Worm (Caenorhabditis elegans) whole organism, L2 larva: ENCODE data around the gene sec-61.A.
"Not testable (repeated sequence)": the region's sequence is repeated elsewhere in the genome, so short reads cannot be mapped to it uniquely, and the experiment has no call there.

Source experiments
- F13H6.1 ChIP-seq: sonication (generic microtip); optimal IDR thresholded peaks from 2 replicates; lab custom pipeline; 2016; ENCODE audit warnings: missing genetic modification characterization, missing compliant biosample characterization
- R02D3.7 ChIP-seq: fragments of 150-350 bp; optimal IDR thresholded peaks from 2 replicates; lab custom pipeline; 2014; ENCODE audit warnings: missing biosample characterization, missing genetic modification characterization
- Y55F3AM.14 ChIP-seq: fragments of 200-800 bp; sonication (Bioruptor generic); optimal IDR thresholded peaks from 2 replicates; lab custom pipeline; 2018; ENCODE audit warnings: mild to moderate bottlenecking, missing genetic modification characterization, missing compliant biosample characterization
- ZK546.5 ChIP-seq: sonication (generic microtip); optimal IDR thresholded peaks from 2 replicates; lab custom pipeline; 2017; ENCODE audit warnings: missing biosample characterization, missing genetic modification characterization
- alr-1 ChIP-seq: fragments of 150-350 bp; optimal IDR thresholded peaks from 2 replicates; lab custom pipeline; 2014; ENCODE audit warnings: missing biosample characterization, missing genetic modification characterization
- ama-1 ChIP-seq: fragments of 150-350 bp; optimal IDR thresholded peaks from 2 replicates; lab custom pipeline; 2018; ENCODE audit warnings: inconsistent platforms
- blmp-1 ChIP-seq: sonication (generic microtip); optimal IDR thresholded peaks from 2 replicates; lab custom pipeline; 2017; ENCODE audit warnings: missing genetic modification characterization, mild to moderate bottlenecking, missing compliant biosample characterization, antibody characterized with exemption, moderate library complexity; ENCODE audit not compliant: insufficient read depth
- ceh-16 ChIP-seq: fragments of 150-350 bp; optimal IDR thresholded peaks from 2 replicates; lab custom pipeline; 2014; ENCODE audit warnings: missing biosample characterization, missing genetic modification characterization
- ceh-82 ChIP-seq: fragments of 150-350 bp; optimal IDR thresholded peaks from 2 replicates; lab custom pipeline; 2014; ENCODE audit warnings: missing biosample characterization, missing genetic modification characterization
- crh-2 ChIP-seq: sonication (generic microtip); optimal IDR thresholded peaks from 2 replicates; lab custom pipeline; 2017; ENCODE audit warnings: missing biosample characterization, missing genetic modification characterization
- dmd-4 ChIP-seq: sonication (generic microtip); optimal IDR thresholded peaks from 2 replicates; lab custom pipeline; 2017; ENCODE audit warnings: missing biosample characterization, missing genetic modification characterization
- egl-27 ChIP-seq: sonication (generic microtip); optimal IDR thresholded peaks from 3 replicates; lab custom pipeline; 2017; ENCODE audit warnings: missing biosample characterization, missing genetic modification reagents, missing genetic modification characterization
- elt-1 ChIP-seq: fragments of 150-350 bp; optimal IDR thresholded peaks from 2 replicates; lab custom pipeline; 2014; ENCODE audit warnings: missing biosample characterization, missing genetic modification characterization
- elt-3 ChIP-seq: sonication (generic microtip); optimal IDR thresholded peaks from 2 replicates; lab custom pipeline; 2017; ENCODE audit warnings: missing biosample characterization, missing genetic modification characterization
- fos-1 ChIP-seq: fragments of 150-350 bp; optimal IDR thresholded peaks from 2 replicates; lab custom pipeline; 2014; ENCODE audit warnings: missing biosample characterization, missing genetic modification characterization
- gmeb-1 ChIP-seq: fragments of 150-350 bp; optimal IDR thresholded peaks from 2 replicates; lab custom pipeline; 2014; ENCODE audit warnings: missing biosample characterization, missing genetic modification characterization
- lin-11 ChIP-seq: fragments of 150-350 bp; sonication (generic microtip); optimal IDR thresholded peaks from 2 replicates; lab custom pipeline; 2014; ENCODE audit warnings: missing biosample characterization, missing genetic modification characterization, inconsistent platforms, mixed read lengths
- lin-13 ChIP-seq: fragments of 150-350 bp; optimal IDR thresholded peaks from 2 replicates; lab custom pipeline; 2014; ENCODE audit warnings: missing biosample characterization, missing genetic modification reagents, missing genetic modification characterization
- lin-39 ChIP-seq: fragments of 150-350 bp; optimal IDR thresholded peaks from 2 replicates; lab custom pipeline; 2014; ENCODE audit warnings: missing biosample characterization, missing genetic modification reagents, missing genetic modification characterization
- lsy-2 ChIP-seq, 2 experiments: fragments of 150-350 bp in 1 of 2; sonication (generic microtip) in 1 of 2; optimal IDR thresholded peaks; 2 replicates each; lab custom pipeline; 2014 to 2017; ENCODE audit warnings: missing biosample characterization in 2 of 2, missing genetic modification characterization in 2 of 2
- mab-5 ChIP-seq: fragments of 150-350 bp; optimal IDR thresholded peaks from 2 replicates; lab custom pipeline; 2014; ENCODE audit warnings: missing biosample characterization, missing genetic modification characterization
- mbf-1 ChIP-seq: sonication (generic microtip); optimal IDR thresholded peaks from 2 replicates; lab custom pipeline; 2017; ENCODE audit warnings: missing biosample characterization, missing genetic modification characterization
- mdl-1 ChIP-seq, 2 experiments: fragments of 150-350 bp in 1 of 2; sonication (generic microtip) in 1 of 2; optimal IDR thresholded peaks; 2 replicates each; lab custom pipeline; 2017; ENCODE audit warnings: missing biosample characterization in 2 of 2, missing genetic modification characterization in 2 of 2
- nhr-10 ChIP-seq: sonication (generic microtip); optimal IDR thresholded peaks from 2 replicates; lab custom pipeline; 2017; ENCODE audit warnings: missing biosample characterization, missing genetic modification characterization
- nhr-11 ChIP-seq: fragments of 150-350 bp; optimal IDR thresholded peaks from 2 replicates; lab custom pipeline; 2014; ENCODE audit warnings: missing biosample characterization, missing genetic modification characterization
- nhr-129 ChIP-seq: fragments of 150-350 bp; optimal IDR thresholded peaks from 2 replicates; lab custom pipeline; 2014; ENCODE audit warnings: missing biosample characterization, missing genetic modification characterization
- nhr-21 ChIP-seq: fragments of 150-350 bp; optimal IDR thresholded peaks from 2 replicates; lab custom pipeline; 2014; ENCODE audit warnings: missing biosample characterization, missing genetic modification characterization
- nhr-23 ChIP-seq: fragments of 150-350 bp; optimal IDR thresholded peaks from 2 replicates; lab custom pipeline; 2014; ENCODE audit warnings: missing biosample characterization, missing genetic modification reagents, missing genetic modification characterization
- nhr-237 ChIP-seq: fragments of 150-350 bp; optimal IDR thresholded peaks from 2 replicates; lab custom pipeline; 2014; ENCODE audit warnings: missing biosample characterization, missing genetic modification characterization
- nhr-25 ChIP-seq: fragments of 150-350 bp; sonication (generic microtip); optimal IDR thresholded peaks from 3 replicates; lab custom pipeline; 2014; ENCODE audit warnings: missing biosample characterization, missing genetic modification characterization
- nhr-6 ChIP-seq: fragments of 150-350 bp; optimal IDR thresholded peaks from 2 replicates; lab custom pipeline; 2014; ENCODE audit warnings: missing biosample characterization, missing genetic modification characterization
- nhr-77 ChIP-seq: fragments of 150-350 bp; optimal IDR thresholded peaks from 2 replicates; lab custom pipeline; 2014; ENCODE audit warnings: missing biosample characterization, missing genetic modification characterization
- peb-1 ChIP-seq: fragments of 150-350 bp; optimal IDR thresholded peaks from 2 replicates; lab custom pipeline; 2014; ENCODE audit warnings: missing biosample characterization, missing genetic modification characterization
- skn-1 ChIP-seq: sonication (generic microtip); optimal IDR thresholded peaks from 2 replicates; lab custom pipeline; 2017; ENCODE audit warnings: missing biosample characterization, missing genetic modification characterization
- sma-3 ChIP-seq: sonication (generic microtip); optimal IDR thresholded peaks from 2 replicates; lab custom pipeline; 2016; ENCODE audit warnings: missing genetic modification reagents, missing genetic modification characterization, missing compliant biosample characterization
- sma-9 ChIP-seq, 2 experiments: fragments of 150-350 bp in 1 of 2; sonication (generic microtip) in 1 of 2; optimal IDR thresholded peaks; 2 replicates each; lab custom pipeline; 2014 to 2016; ENCODE audit warnings: missing genetic modification characterization in 2 of 2, mild to moderate bottlenecking in 1 of 2, missing biosample characterization in 1 of 2, missing compliant biosample characterization in 1 of 2, missing genetic modification reagents in 1 of 2, moderate library complexity in 1 of 2
- snpc-4 ChIP-seq: fragments of 150-350 bp; optimal IDR thresholded peaks from 2 replicates; lab custom pipeline; 2014; ENCODE audit warnings: missing biosample characterization, missing genetic modification characterization
- unc-39 ChIP-seq: fragments of 150-350 bp; optimal IDR thresholded peaks from 2 replicates; lab custom pipeline; 2014; ENCODE audit warnings: missing biosample characterization, missing genetic modification characterization
- unc-55 ChIP-seq: fragments of 150-350 bp; sonication (generic microtip); optimal IDR thresholded peaks from 3 replicates; lab custom pipeline; 2014; ENCODE audit warnings: missing biosample characterization, missing genetic modification reagents, missing genetic modification characterization
- unc-62 ChIP-seq: fragments of 150-350 bp; optimal IDR thresholded peaks from 2 replicates; lab custom pipeline; 2014; ENCODE audit warnings: missing biosample characterization, missing genetic modification reagents, missing genetic modification characterization
- zag-1 ChIP-seq: fragments of 150-350 bp; optimal IDR thresholded peaks from 2 replicates; lab custom pipeline; 2014; ENCODE audit warnings: missing biosample characterization, missing genetic modification characterization
- ztf-4 ChIP-seq: fragments of 150-350 bp; optimal IDR thresholded peaks from 2 replicates; lab custom pipeline; 2014; ENCODE audit warnings: missing biosample characterization, missing genetic modification characterization

Gene sec-61.A

ce11 chrIV:14863772-14864171 is 38.7 kb upstream of the sec-61.A start:
- TF ChIP-seq unc-39 (tag; lab: Kevin White, UChicago) (no peak), snpc-4 (peak; percentile 3), skn-1 (tag; lab: Kevin White, UChicago) (no peak), sma-9 (GFP tag; optimal IDR thresholded peaks at IDR 0.05; lab: Kevin White, UChicago) (no peak), sma-9 (tag; optimal IDR thresholded peaks at IDR 0.05; lab: Kevin White, UChicago) (no peak)

DNA sequence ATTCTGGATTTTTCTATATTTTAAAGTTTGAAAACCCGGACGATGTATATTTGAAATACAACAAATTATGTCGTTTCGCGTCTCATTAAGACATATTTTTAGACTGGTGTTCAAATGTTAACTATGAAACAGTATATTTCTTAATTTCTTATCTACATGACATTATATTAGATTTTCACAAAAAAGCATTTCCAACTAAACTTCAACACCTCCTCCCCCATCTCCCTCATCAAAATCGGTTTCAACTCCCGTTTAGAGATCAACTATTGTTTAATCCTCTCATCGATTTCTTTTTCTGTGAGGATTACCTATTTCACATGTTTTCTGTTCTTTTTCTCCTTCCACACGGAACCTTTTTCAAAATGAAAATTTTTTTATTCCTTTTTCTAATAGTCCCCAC is 37.1 kb upstream of the sec-61.A start, which contains the start of gene Y57G11C.38:
TSS of gene Y57G11C.38 (plus strand) at position 301 of the 400 bp plus-strand sequence.
- no peak for TF ChIP-seq egl-27 (tag; lab: Kevin White, UChicago)
- TF ChIP-seq peb-1 (tag; lab: Kevin White, UChicago) = no peak
- TF ChIP-seq R02D3.7 (tag; lab: Kevin White, UChicago) = no peak
- no peak for TF ChIP-seq zag-1 (tag; lab: Kevin White, UChicago)
- TF ChIP-seq nhr-10 (tag; lab: Kevin White, UChicago) = no peak

ce11 chrIV:14861691-14862090 is 36.6 kb upstream of the sec-61.A start, which contains the start of gene Y57G11C.23:
Gene Y57G11C.23, minus strand, starts transcription at chrIV:14861791.
- TF ChIP-seq nhr-25 = no peak
- TF ChIP-seq dmd-4 = no peak
- no peak for TF ChIP-seq nhr-129 (tag; lab: Kevin White, UChicago)
- no peak for TF ChIP-seq egl-27 (tag; lab: Kevin White, UChicago)
- TF ChIP-seq nhr-237 (tag; lab: Kevin White, UChicago) = no peak
- no peak for TF ChIP-seq crh-2 (tag; lab: Kevin White, UChicago)
- TF ChIP-seq elt-3 = no peak
- no peak for TF ChIP-seq nhr-77
- TF ChIP-seq sma-9 (GFP tag; optimal IDR thresholded peaks at IDR 0.05; lab: Kevin White, UChicago) = no peak
- TF ChIP-seq sma-9 (tag; optimal IDR thresholded peaks at IDR 0.05; lab: Kevin White, UChicago) = no peak
- TF ChIP-seq peb-1 (tag; lab: Kevin White, UChicago) = no peak
- TF ChIP-seq F13H6.1 = no peak
- TF ChIP-seq lin-13 = no peak
- no peak for TF ChIP-seq ZK546.5 (tag; lab: Kevin White, UChicago)
- no peak for TF ChIP-seq ama-1 (lab: Kevin White, UChicago)
- TF ChIP-seq, all 48 proteins: peak for 0

ce11 chrIV:14853703-14854102 is 28.6 kb upstream of the sec-61.A start, which contains the start of gene Y57G11C.52:
Gene Y57G11C.52, plus strand, starts transcription at chrIV:14854003.
- TF ChIP-seq sma-9 (GFP tag; optimal IDR thresholded peaks at IDR 0.05; lab: Kevin White, UChicago) = no peak
- no peak for TF ChIP-seq sma-9 (tag; optimal IDR thresholded peaks at IDR 0.05; lab: Kevin White, UChicago)
- TF ChIP-seq unc-62 (GFP tag; lab: Kevin White, UChicago) = no peak
- TF ChIP-seq snpc-4 = no peak
- no peak for TF ChIP-seq sma-3 (GFP tag; lab: Kevin White, UChicago)
- no peak for TF ChIP-seq mbf-1 (tag; lab: Kevin White, UChicago)
- no peak for TF ChIP-seq ceh-16 (tag; lab: Kevin White, UChicago)
- TF ChIP-seq nhr-21 = no peak
- TF ChIP-seq nhr-11 (tag; lab: Kevin White, UChicago) = no peak

DNA sequence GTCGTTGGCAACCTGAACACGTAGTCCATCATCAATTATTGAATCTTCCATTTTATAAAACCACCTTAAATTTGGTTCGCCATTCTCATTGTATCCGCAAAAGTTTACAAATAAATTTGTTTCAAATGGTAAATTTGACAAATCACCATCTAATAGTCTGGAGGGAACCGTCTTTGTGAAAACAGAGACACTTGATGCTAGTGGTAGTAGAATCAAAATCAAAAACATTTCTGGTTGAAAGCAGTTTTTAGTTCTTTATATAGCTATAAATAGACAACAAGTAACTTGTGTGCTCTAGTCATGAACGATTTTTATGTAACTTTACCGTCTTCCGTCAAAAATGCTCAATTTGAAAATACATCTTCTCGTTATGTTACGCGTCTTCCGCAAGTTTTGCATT is 18.0 kb upstream of the sec-61.A start, which contains the start of gene Y57G11C.20:
TSS of gene Y57G11C.20 (plus strand) at position 301 of the 400 bp plus-strand sequence.
- TF ChIP-seq lin-39 (tag; lab: Kevin White, UChicago); dmd-4; nhr-6 (tag; lab: Kevin White, UChicago): not testable (repeated sequence)
- TF ChIP-seq, all 48 proteins: peak for 0; not testable (repeated sequence) for 48

DNA sequence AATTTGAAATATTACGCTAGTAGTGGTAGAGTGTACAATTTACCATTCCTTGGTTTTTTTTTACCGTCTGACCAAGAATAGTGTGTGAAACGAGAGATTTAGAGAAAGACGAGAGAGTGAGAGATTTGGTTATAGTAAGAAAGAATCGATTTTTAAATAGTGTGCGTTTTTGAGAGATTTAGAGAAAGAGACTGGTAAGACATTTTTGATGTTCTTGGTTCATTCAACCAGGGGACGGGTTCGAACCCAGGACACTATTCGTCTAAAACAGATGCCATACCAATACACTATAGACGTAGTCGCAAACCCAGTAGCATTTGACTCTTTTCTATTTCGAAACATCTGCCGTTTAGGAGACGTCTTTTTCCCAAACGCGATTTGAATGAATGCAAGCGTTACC is 13.0 kb upstream of the sec-61.A start:
- TF ChIP-seq blmp-1 (tag; lab: Kevin White, UChicago) (peak; percentile 56), zag-1 (tag; lab: Kevin White, UChicago) (peak; percentile 64), mdl-1 (tag; optimal IDR thresholded peaks at IDR 0.05; lab: Kevin White, UChicago) (no peak), ZK546.5 (tag; lab: Kevin White, UChicago) (no peak), lin-39 (tag; lab: Kevin White, UChicago) (no peak), dmd-4 (no peak), nhr-23 (tag; lab: Kevin White, UChicago) (no peak), gmeb-1 (tag; lab: Kevin White, UChicago) (peak; percentile 75), ama-1 (lab: Kevin White, UChicago) (no peak), ceh-82 (tag; lab: Kevin White, UChicago) (no peak), Y55F3AM.14 (GFP tag; lab: Kevin White, UChicago) (peak; percentile 76), lsy-2 (tag; optimal IDR thresholded peaks at IDR 0.05; lab: Kevin White, UChicago) (peak; percentile 77 to 90), ztf-4 (tag; lab: Kevin White, UChicago) (peak; percentile 52), elt-1 (no peak), nhr-21 (peak; percentile 86), lin-11 (tag; lab: Kevin White, UChicago) (no peak), nhr-237 (tag; lab: Kevin White, UChicago) (no peak), mab-5 (tag; lab: Kevin White, UChicago) (peak; percentile 53), nhr-11 (tag; lab: Kevin White, UChicago) (no peak), sma-9 (GFP tag; optimal IDR thresholded peaks at IDR 0.05; lab: Kevin White, UChicago) (peak; percentile 94), sma-9 (tag; optimal IDR thresholded peaks at IDR 0.05; lab: Kevin White, UChicago) (no peak), fos-1 (tag; lab: Kevin White, UChicago) (peak; percentile 49), F13H6.1 (peak; percentile 85), unc-55 (GFP tag; lab: Kevin White, UChicago) (peak; percentile 93), alr-1 (tag; lab: Kevin White, UChicago) (no peak)
